Worm (Caenorhabditis elegans) whole organism, L4 larva: ENCODE results near the gene dct-12.

Source experiments
- F10B5.3 ChIP-seq: sonication (generic microtip); optimal IDR thresholded peaks from 2 replicates; lab custom pipeline; 2016; ENCODE audit warnings: mild to moderate bottlenecking, missing genetic modification characterization, missing compliant biosample characterization
- F44E2.7 ChIP-seq: fragments of 200-800 bp; sonication (Bioruptor generic); IDR thresholded peaks from 2 replicates; pipeline ENCODE4 v2.1.2; 2022; ENCODE audit warnings: missing genetic modification characterization, missing compliant biosample characterization
- F49E8.2 ChIP-seq: sonication (generic microtip); optimal IDR thresholded peaks from 2 replicates; lab custom pipeline; 2016; ENCODE audit warnings: missing compliant biosample characterization, mild to moderate bottlenecking, missing genetic modification characterization, borderline replicate concordance
- T20F7.1 ChIP-seq: fragments of 200-800 bp; sonication (Bioruptor generic); optimal IDR thresholded peaks from 2 replicates; lab custom pipeline; 2018; ENCODE audit warnings: mild to moderate bottlenecking, missing genetic modification characterization, missing compliant biosample characterization
- T26A8.4 ChIP-seq: fragments of 200-800 bp; sonication (Bioruptor generic); IDR thresholded peaks from 2 replicates; pipeline ENCODE4 v1.3.6; 2022; ENCODE audit warnings: missing genetic modification characterization, missing compliant biosample characterization
- ZK337.2 ChIP-seq: fragments of 200-800 bp; sonication (Bioruptor generic); IDR thresholded peaks from 2 replicates; pipeline ENCODE4 v1.3.6; 2022; ENCODE audit warnings: missing genetic modification reagents, missing genetic modification characterization, missing compliant biosample characterization
- aha-1 ChIP-seq: fragments of 150-350 bp; peaks from one replicate; lab custom pipeline; 2014; ENCODE audit warnings: missing biosample characterization, missing genetic modification characterization
- ama-1 ChIP-seq: fragments of 150-350 bp; optimal IDR thresholded peaks from 2 replicates; lab custom pipeline; 2014; ENCODE audit warnings: inconsistent platforms, mixed read lengths
- ceh-20 ChIP-seq: fragments of 200-800 bp; sonication (Bioruptor generic); IDR thresholded peaks from 2 replicates; pipeline ENCODE4 v1.3.6; 2022; ENCODE audit warnings: missing genetic modification reagents, missing genetic modification characterization, missing compliant biosample characterization
- ceh-62 ChIP-seq: sonication (generic microtip); optimal IDR thresholded peaks from 2 replicates; lab custom pipeline; 2017; ENCODE audit warnings: missing biosample characterization, missing genetic modification characterization
- cey-2 ChIP-seq: sonication (generic microtip); optimal IDR thresholded peaks from 3 replicates; lab custom pipeline; 2017; ENCODE audit warnings: missing genetic modification characterization, mild to moderate bottlenecking, missing compliant biosample characterization, antibody characterized with exemption, borderline replicate concordance; ENCODE audit not compliant: insufficient read depth
- egl-27 ChIP-seq: sonication (generic microtip); optimal IDR thresholded peaks from 3 replicates; lab custom pipeline; 2017; ENCODE audit warnings: missing biosample characterization, missing genetic modification reagents, missing genetic modification characterization
- fkh-10 ChIP-seq: fragments of 150-350 bp; optimal IDR thresholded peaks from 2 replicates; lab custom pipeline; 2014; ENCODE audit warnings: missing biosample characterization, missing genetic modification reagents, missing genetic modification characterization
- gei-8 ChIP-seq: fragments of 200-800 bp; sonication (Bioruptor generic); optimal IDR thresholded peaks from 2 replicates; lab custom pipeline; 2018; ENCODE audit warnings: mild to moderate bottlenecking, missing genetic modification characterization, missing compliant biosample characterization
- hlh-11 ChIP-seq: fragments of 200-800 bp; sonication (Bioruptor generic); optimal IDR thresholded peaks from 2 replicates; lab custom pipeline; 2018; ENCODE audit warnings: mild to moderate bottlenecking, missing genetic modification characterization, missing compliant biosample characterization
- jun-1 ChIP-seq: fragments of 150-350 bp; optimal IDR thresholded peaks from 2 replicates; lab custom pipeline; 2014; ENCODE audit warnings: missing biosample characterization, missing genetic modification reagents, missing genetic modification characterization
- lin-39 ChIP-seq: fragments of 150-350 bp; optimal IDR thresholded peaks from 2 replicates; lab custom pipeline; 2014; ENCODE audit warnings: missing biosample characterization, missing genetic modification reagents, missing genetic modification characterization
- lsy-2 ChIP-seq, 2 experiments: fragments of 150-350 bp in 1 of 2; sonication (generic microtip) in 1 of 2; optimal IDR thresholded peaks; 2 replicates each; lab custom pipeline; 2014 to 2017; ENCODE audit warnings: missing biosample characterization in 2 of 2, missing genetic modification characterization in 2 of 2
- madf-9 ChIP-seq: fragments of 200-800 bp; sonication (Bioruptor generic); conservative IDR thresholded peaks from 2 replicates; pipeline ENCODE4 v1.3.6; 2022; ENCODE audit warnings: missing genetic modification reagents, missing genetic modification characterization, missing compliant biosample characterization
- nhr-111 ChIP-seq: fragments of 200-800 bp; sonication (Bioruptor generic); optimal IDR thresholded peaks from 2 replicates; lab custom pipeline; 2018; ENCODE audit warnings: mild to moderate bottlenecking, missing genetic modification characterization, missing compliant biosample characterization
- nhr-42 ChIP-seq: fragments of 200-800 bp; sonication (Bioruptor generic); IDR thresholded peaks from 2 replicates; pipeline ENCODE4 v1.3.6; 2022; ENCODE audit warnings: missing genetic modification characterization, missing compliant biosample characterization
- php-3 ChIP-seq: fragments of 200-800 bp; sonication (Bioruptor generic); IDR thresholded peaks from 2 replicates; pipeline ENCODE4 v1.3.6; 2022; ENCODE audit warnings: missing genetic modification reagents, missing genetic modification characterization, missing compliant biosample characterization
- sdz-12 ChIP-seq: fragments of 200-800 bp; sonication (Bioruptor generic); optimal IDR thresholded peaks from 2 replicates; lab custom pipeline; 2018; ENCODE audit warnings: mild to moderate bottlenecking, missing genetic modification characterization, missing compliant biosample characterization
- snpc-4 ChIP-seq: fragments of 150-350 bp; optimal IDR thresholded peaks from 2 replicates; lab custom pipeline; 2014; ENCODE audit warnings: missing biosample characterization, missing genetic modification characterization
- spr-3 ChIP-seq: fragments of 200-800 bp; sonication (Bioruptor generic); optimal IDR thresholded peaks from 2 replicates; lab custom pipeline; 2018; ENCODE audit warnings: mild to moderate bottlenecking, missing genetic modification characterization, missing compliant biosample characterization
- unc-39 ChIP-seq: sonication (generic microtip); optimal IDR thresholded peaks from 2 replicates; lab custom pipeline; 2017; ENCODE audit warnings: missing biosample characterization, missing genetic modification characterization
- unc-62 ChIP-seq, 3 experiments: fragments of 150-350 bp in 1 of 3; sonication (generic microtip); optimal IDR thresholded peaks in 2 of 3; peaks in 1 of 3; 1 replicate in 1 of 3; 2 replicates in 2 of 3; lab custom pipeline; 2014 to 2017; ENCODE audit warnings: missing biosample characterization in 3 of 3, missing genetic modification characterization in 3 of 3, missing genetic modification reagents in 3 of 3, missing genotype in 1 of 3
- zag-1 ChIP-seq: fragments of 150-350 bp; optimal IDR thresholded peaks from 2 replicates; lab custom pipeline; 2014; ENCODE audit warnings: missing biosample characterization, missing genetic modification characterization

The dct-12 gene

ce11 chrII:12432356-12432755 lies at the start of gene dct-12:
Gene dct-12 (minus strand): TSS chrII:12432456.
- TF ChIP-seq gei-8 (GFP tag; lab: Kevin White, UChicago): no peak
- TF ChIP-seq jun-1 (tag; lab: Kevin White, UChicago): no peak
- TF ChIP-seq egl-27 (tag; lab: Kevin White, UChicago): no peak
- no peak for TF ChIP-seq spr-3 (GFP tag; lab: Kevin White, UChicago)
- peak in 1 of 2 experiments; percentile 70 for TF ChIP-seq unc-62 (GFP tag; optimal IDR thresholded peaks at IDR 0.05 in 1 of 2; lab: Kevin White, UChicago)
- TF ChIP-seq unc-62 (tag; optimal IDR thresholded peaks at IDR 0.05; lab: Kevin White, UChicago): no peak
- no peak for TF ChIP-seq ceh-20 (GFP tag; lab: Robert Waterston, UW)
- TF ChIP-seq cey-2 (tag; lab: Kevin White, UChicago): no peak
- no peak for TF ChIP-seq T20F7.1 (GFP tag; lab: Kevin White, UChicago)

ce11 chrII:12481645-12482044 lies 49.4 kb upstream of the dct-12 start:
- TF ChIP-seq F10B5.3 (tag; lab: Kevin White, UChicago): no peak
- TF ChIP-seq unc-39 (tag; lab: Kevin White, UChicago): no peak
- no peak for TF ChIP-seq nhr-111 (GFP tag; lab: Kevin White, UChicago)
- no peak for TF ChIP-seq gei-8 (GFP tag; lab: Kevin White, UChicago)
- TF ChIP-seq ama-1 (lab: Kevin White, UChicago): no peak
- no peak for TF ChIP-seq sdz-12 (GFP tag; lab: Kevin White, UChicago)
- no peak for TF ChIP-seq ceh-62 (tag; lab: Kevin White, UChicago)
- no peak for TF ChIP-seq T26A8.4 (GFP tag; lab: Robert Waterston, UW)
- no peak for TF ChIP-seq fkh-10 (GFP tag; lab: Kevin White, UChicago)
- no peak for TF ChIP-seq F44E2.7
- no peak for TF ChIP-seq ZK337.2
- no peak for TF ChIP-seq aha-1 (tag; lab: Kevin White, UChicago)
- TF ChIP-seq snpc-4 (tag; lab: Kevin White, UChicago): no peak
- no peak for TF ChIP-seq hlh-11 (tag; lab: Kevin White, UChicago)
- no peak for TF ChIP-seq unc-62 (GFP tag; optimal IDR thresholded peaks at IDR 0.05 in 1 of 2; lab: Kevin White, UChicago)
- TF ChIP-seq unc-62 (tag; optimal IDR thresholded peaks at IDR 0.05; lab: Kevin White, UChicago): no peak
- TF ChIP-seq F49E8.2 (tag; lab: Kevin White, UChicago): no peak
- TF ChIP-seq lin-39 (tag; lab: Kevin White, UChicago): no peak
- TF ChIP-seq madf-9 (GFP tag; lab: Robert Waterston, UW): no peak
- no peak for TF ChIP-seq lsy-2 (tag; optimal IDR thresholded peaks at IDR 0.05; lab: Kevin White, UChicago)

ce11 chrII:12480811-12481210 lies 48.6 kb upstream of the dct-12 start, which contains the start of gene arrd-9:
Gene arrd-9 (minus strand): TSS chrII:12480911.
- no peak for TF ChIP-seq ceh-62 (tag; lab: Kevin White, UChicago)

ce11 chrII:12473406-12473805 lies 41.1 kb upstream of the dct-12 start, which contains the start of gene srg-17:
Gene srg-17 (plus strand): TSS chrII:12473706.
- TF ChIP-seq php-3 (GFP tag; lab: Robert Waterston, UW) (no peak), aha-1 (tag; lab: Kevin White, UChicago) (peak; percentile 72), ceh-62 (tag; lab: Kevin White, UChicago) (no peak)

ce11 chrII:12471138-12471855 lies 39.0 kb upstream of the dct-12 start, which contains the start of the genes F15A4.5 and phat-8:
Gene F15A4.5 (minus strand): TSS chrII:12471238.
Gene phat-8 (plus strand): TSS chrII:12471805.
- TF ChIP-seq nhr-42 (GFP tag; lab: Robert Waterston, UW) (no peak), unc-62 (GFP tag; optimal IDR thresholded peaks at IDR 0.05 in 1 of 2; lab: Kevin White, UChicago) (peak in 1 of 2 experiments; percentile 21), unc-62 (tag; optimal IDR thresholded peaks at IDR 0.05; lab: Kevin White, UChicago) (no peak), zag-1 (tag; lab: Kevin White, UChicago) (no peak)
